Worm (Caenorhabditis elegans): ENCODE measurements around the gene mab-7.

mab-7 gene

ce11 chrX:876935-877334, 20.9 kb downstream of the mab-7 start, which contains the start of gene ZC13.1:
Gene ZC13.1 (plus strand): TSS chrX:877239.
- TF ChIP-seq unc-62 (GFP tag; optimal IDR thresholded peaks at IDR 0.05), result no peak

DNA sequence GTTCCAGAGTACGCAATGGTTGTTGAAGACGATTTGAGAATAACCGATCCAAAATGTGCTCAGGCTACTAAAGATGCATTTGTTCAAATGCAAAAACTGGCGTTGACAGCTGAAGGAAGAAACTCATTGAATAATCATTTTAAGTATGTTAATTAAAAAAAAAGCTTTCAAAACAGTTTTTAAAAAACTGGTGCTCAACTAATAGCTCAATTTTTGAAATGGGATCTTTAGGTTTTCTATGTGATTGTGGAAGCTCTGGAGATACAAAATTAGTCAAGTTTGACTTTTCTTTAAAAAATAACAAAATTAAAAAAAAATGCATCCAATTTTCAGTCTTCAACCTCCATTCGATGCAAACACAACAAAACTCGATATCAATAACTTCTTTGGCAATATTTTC, 24.2 kb downstream of the mab-7 start:
- no peak for TF ChIP-seq unc-62 (GFP tag; optimal IDR thresholded peaks at IDR 0.05)

- no peak for TF ChIP-seq unc-62 (GFP tag; optimal IDR thresholded peaks at IDR 0.05)
Observed at ce11 chrX:871957-872715, 25.7 kb downstream of the mab-7 start, which contains the start of gene F56F10.1. Gene F56F10.1 (plus strand): TSS chrX:872603.

DNA sequence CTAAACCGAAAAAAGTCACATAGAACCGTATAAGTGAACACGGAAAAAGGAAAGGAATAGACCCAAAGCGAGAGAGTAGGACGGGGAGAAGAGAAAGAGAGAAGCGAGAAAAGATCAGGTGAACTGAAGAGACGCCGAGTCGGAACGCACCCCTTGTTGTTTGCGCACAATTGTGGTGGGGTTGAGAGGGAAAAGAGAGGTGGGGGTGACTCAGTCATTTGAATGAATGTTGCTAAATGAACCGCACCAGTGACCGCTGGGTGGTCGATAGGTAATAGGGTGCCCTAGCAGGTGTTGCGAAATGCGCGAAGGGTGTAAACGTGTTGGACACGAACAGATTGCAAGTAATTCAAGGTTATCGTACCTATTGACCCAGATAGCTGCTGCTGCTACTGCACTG, 26.8 kb downstream of the mab-7 start, which contains the start of gene lgl-1:
Gene lgl-1 (minus strand): TSS at position 70 of the 400 bp plus-strand sequence.
- no peak for TF ChIP-seq unc-62 (GFP tag; optimal IDR thresholded peaks at IDR 0.05)

DNA sequence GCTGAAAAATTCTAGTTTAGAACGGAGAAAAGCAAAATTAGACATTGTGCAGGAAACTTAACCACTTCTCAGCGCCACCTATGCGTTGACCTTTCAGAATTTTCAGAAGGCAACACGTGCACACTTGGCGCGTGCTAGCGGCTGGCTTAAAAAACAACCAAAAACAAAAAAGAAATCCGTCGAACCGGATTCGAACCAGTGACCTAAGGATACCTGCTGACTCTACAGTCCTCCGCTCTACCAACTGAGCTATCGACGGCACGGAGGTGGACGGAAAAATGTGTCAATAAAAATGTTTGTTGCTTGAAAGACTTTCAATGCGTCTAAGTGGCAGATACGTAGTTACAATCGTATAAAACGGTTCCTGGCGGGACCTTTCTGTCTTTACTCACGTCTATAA, 32.6 kb downstream of the mab-7 start:
- no peak for TF ChIP-seq unc-62 (GFP tag; optimal IDR thresholded peaks at IDR 0.05)

- TF ChIP-seq unc-62 (GFP tag; optimal IDR thresholded peaks at IDR 0.05), result no peak
Observed at ce11 chrX:864293-864731, 33.5 kb downstream of the mab-7 start.

- no peak for TF ChIP-seq unc-62 (GFP tag; optimal IDR thresholded peaks at IDR 0.05)
Observed at ce11 chrX:863478-863877, 34.4 kb downstream of the mab-7 start, which contains the start of gene cdo-1. Gene cdo-1 (minus strand): TSS chrX:863578.

- no peak for TF ChIP-seq unc-62 (GFP tag; optimal IDR thresholded peaks at IDR 0.05)
Observed at ce11 chrX:861378-861777, 36.5 kb downstream of the mab-7 start.

- no peak for TF ChIP-seq unc-62 (GFP tag; optimal IDR thresholded peaks at IDR 0.05)
Observed at ce11 chrX:859401-859800, 38.4 kb downstream of the mab-7 start, which contains the start of gene F56F10.2. Gene F56F10.2 (plus strand): TSS chrX:859615.

DNA sequence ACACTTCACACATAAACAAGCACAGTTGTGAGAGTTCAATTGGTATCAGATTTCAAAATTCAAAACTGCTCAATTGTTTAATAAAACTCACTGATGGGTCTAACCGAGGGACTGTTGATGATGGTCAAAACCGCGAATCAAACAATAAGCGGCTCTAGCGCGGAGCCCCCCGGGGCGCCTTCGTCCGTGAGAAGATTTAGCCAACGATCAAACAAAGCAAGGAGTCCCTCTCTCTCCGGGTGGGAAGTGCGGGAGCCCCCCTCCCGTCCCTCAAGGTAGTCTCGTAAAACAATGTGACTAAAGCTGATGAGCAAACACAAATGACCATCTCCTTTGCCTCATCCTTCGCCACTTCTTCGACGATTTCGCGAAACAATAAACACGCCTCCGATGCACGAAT, 40.2 kb downstream of the mab-7 start:
- no peak for TF ChIP-seq unc-62 (GFP tag; optimal IDR thresholded peaks at IDR 0.05)

- no peak for TF ChIP-seq unc-62 (GFP tag; optimal IDR thresholded peaks at IDR 0.05)
Observed at ce11 chrX:853604-854003, 44.2 kb downstream of the mab-7 start.

DNA sequence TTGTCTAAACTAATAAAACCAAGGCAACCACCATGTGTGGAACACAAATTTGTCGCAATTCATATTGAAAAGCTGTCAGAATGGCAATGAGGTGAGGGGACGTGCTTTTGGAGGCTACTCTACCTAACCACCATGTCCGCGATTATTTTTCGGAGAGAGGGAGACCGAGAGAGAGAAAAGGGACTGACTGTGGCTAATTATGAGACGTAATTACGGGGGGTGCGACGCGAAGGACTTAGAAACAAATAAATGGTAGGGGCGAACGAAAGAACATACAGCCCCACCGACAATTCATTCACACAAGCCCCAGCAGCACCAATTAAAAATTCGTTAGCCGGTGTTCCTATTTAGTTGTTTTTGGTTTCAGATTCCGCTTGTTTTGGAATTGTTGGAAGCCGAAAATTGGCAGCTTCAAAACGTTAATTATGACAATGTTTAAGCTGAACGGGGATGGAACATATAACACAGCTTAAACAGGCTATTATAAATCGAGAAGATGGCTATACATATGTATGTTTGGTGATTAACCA, 45.0 kb downstream of the mab-7 start:
- no peak for TF ChIP-seq unc-62 (GFP tag; optimal IDR thresholded peaks at IDR 0.05)

ce11 chrX:851421-851820, 46.4 kb downstream of the mab-7 start, which contains the start of gene igcm-1:
Gene igcm-1 (minus strand): TSS chrX:851521.
- no peak for TF ChIP-seq unc-62 (GFP tag; optimal IDR thresholded peaks at IDR 0.05)

DNA sequence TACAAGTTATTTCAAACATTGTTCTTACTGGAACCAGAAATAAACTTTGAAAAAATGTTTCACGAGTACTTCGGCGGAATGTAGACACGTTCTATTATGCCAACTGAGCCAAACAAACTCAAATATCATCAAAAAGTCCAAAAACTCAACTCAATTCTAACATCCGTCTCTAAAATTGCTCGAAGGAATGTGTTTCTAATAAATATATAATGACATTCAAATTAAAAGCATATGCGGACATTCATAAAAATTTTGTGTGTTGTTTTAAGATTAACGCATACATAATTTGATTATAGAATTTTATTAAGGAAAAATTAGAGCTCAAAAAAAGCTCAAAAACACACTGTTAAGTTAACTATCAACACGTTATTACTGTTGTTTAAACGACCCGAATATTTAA, 52.4 kb downstream of the mab-7 start:
- no peak for TF ChIP-seq unc-62 (GFP tag; optimal IDR thresholded peaks at IDR 0.05)

DNA sequence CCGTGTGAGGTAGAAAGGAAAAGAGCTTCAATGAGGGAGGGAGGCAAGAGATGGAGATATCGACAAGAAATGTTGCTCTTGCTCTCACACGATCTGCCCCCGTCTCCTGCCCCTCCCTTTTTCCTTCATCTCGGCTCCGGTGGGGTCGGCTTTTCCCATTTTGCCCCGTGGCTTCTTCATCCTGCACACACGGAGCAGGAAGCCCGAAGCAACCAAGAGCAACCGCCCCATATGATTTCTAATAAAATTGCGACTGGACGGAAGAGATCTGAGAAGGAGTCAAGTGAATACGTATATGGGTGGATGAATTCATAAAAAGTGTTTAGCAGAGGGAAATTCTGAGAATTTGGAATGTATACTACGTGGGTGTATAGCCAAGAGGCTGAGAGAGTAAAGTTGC, 53.2 kb downstream of the mab-7 start:
- no peak for TF ChIP-seq unc-62 (GFP tag; optimal IDR thresholded peaks at IDR 0.05)

Measured in whole organism, dauer.